Worm (Caenorhabditis elegans): ENCODE measurements around the gene srh-48.

Gene srh-48

DNA sequence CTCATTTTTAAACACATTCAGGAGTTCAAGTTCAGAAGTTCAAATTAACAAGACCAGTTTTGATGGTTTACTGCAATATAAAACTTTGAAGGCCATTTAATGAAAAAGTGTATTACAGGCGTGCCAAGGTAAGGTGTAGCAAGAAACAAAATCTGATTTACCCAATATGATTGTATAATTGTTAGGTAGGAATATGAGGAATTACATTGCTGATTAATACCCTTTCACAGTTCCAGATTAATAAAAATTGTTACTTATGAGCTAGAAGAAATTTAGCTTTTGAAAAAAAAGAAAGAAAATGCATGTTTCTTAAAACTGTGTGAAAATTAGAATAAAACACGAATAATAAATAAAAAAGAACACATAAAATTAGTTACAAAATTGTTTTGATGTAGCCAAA, 53.7 kb downstream of the srh-48 start, which contains the start of gene kin-15:
Gene kin-15, minus strand, starts transcription at position 101 of the 400 bp plus-strand sequence.
- TF ChIP-seq F13H6.1 (tag; optimal IDR thresholded peaks at IDR 0.05) (no peak), nhr-25 (tag; optimal IDR thresholded peaks at IDR 0.05) (peak; percentile 26)
